Worm (Caenorhabditis elegans): Measurements from ENCODE around the gene comt-5.

- TF ChIP-seq unc-39 (tag; optimal IDR thresholded peaks at IDR 0.05) (no peak), pha-4 (tag; optimal IDR thresholded peaks at IDR 0.05) (no peak), elt-3 (tag; optimal IDR thresholded peaks at IDR 0.05) (no peak)
Observed at ce11 chrV:2004229-2004628, 49.2 kb downstream of the comt-5 start, which contains the start of gene clec-206.
